Fruit fly (Drosophila melanogaster): ENCODE data around the gene CG10077.

DNA sequence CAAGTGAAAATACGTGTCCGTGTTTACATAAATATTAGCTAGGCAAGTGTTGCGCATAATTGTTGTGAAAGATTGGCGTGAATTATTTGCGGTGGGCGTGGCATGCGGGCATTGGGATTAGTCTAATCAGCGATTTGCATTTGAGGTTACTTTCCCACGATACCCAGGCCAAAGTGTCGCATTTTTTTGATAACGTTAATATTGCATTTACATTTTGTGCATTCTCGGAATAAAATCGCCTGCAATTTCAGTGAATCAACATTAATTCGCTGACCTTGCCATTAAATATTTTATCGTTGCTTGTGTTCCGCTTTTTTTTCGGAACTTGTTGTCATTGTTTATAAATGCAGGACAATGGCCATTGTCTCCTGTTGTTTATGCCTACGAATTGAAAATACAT, 46.7 kb upstream of the CG10077 start:
- TF ChIP-seq Nf-YA (GFP tag; IDR thresholded peaks at IDR 0.05), result no peak
- no peak for TF ChIP-seq Blimp-1 (GFP tag; optimal IDR thresholded peaks at IDR 0.05)
- TF ChIP-seq fru (optimal IDR thresholded peaks at IDR 0.05), result no peak
- TF ChIP-seq Xrp1 (GFP tag; IDR thresholded peaks at IDR 0.05), result no peak

All from whole organism, embryonic.